Worm (Caenorhabditis elegans) whole organism, L4/young adult: ENCODE measurements around the gene D1044.7.

Experiments
- W03F9.2 ChIP-seq: fragments of 150-350 bp; optimal IDR thresholded peaks from 2 replicates; lab custom pipeline; 2014; ENCODE audit warnings: missing biosample characterization, missing genetic modification characterization
- dao-5 ChIP-seq: sonication (generic microtip); optimal IDR thresholded peaks from 2 replicates; lab custom pipeline; 2016; ENCODE audit warnings: missing genotype, missing genetic modification characterization, moderate library complexity, missing compliant biosample characterization
- him-1 ChIP-seq: sonication (generic microtip); optimal IDR thresholded peaks from 2 replicates; lab custom pipeline; 2016; ENCODE audit warnings: missing genotype, missing genetic modification reagents, missing genetic modification characterization, missing compliant biosample characterization

- TF ChIP-seq dao-5 (tag; lab: Kevin White, UChicago) (no peak), him-1 (no peak), W03F9.2 (tag; lab: Kevin White, UChicago) (no peak)
Observed at ce11 chrIII:5508669-5509068, at the start of gene D1044.7.
